Worm (Caenorhabditis elegans) whole organism, midembryonic: Measurements from ENCODE around the gene T09F5.20.

Source experiments
- T22C8.4 ChIP-seq: fragments of 200-800 bp; sonication (Bioruptor generic); IDR thresholded peaks from 2 replicates; pipeline ENCODE4 v1.3.6; 2022; ENCODE audit warnings: missing genetic modification characterization, missing compliant biosample characterization
- cog-1 ChIP-seq: sonication (generic microtip); optimal IDR thresholded peaks from 2 replicates; lab custom pipeline; 2016; ENCODE audit warnings: missing genetic modification characterization, missing compliant biosample characterization
- flt-1 ChIP-seq: fragments of 200-800 bp; sonication (Bioruptor generic); IDR thresholded peaks from 2 replicates; pipeline ENCODE4 v1.3.6; 2022; ENCODE audit warnings: missing genetic modification characterization, missing compliant biosample characterization
- klf-2 ChIP-seq: fragments of 200-800 bp; sonication (Bioruptor generic); conservative IDR thresholded peaks from 2 replicates; pipeline ENCODE4 v1.3.6; 2022; ENCODE audit warnings: missing genetic modification reagents, missing genetic modification characterization, missing compliant biosample characterization
- med-1 ChIP-seq: sonication (generic microtip); optimal IDR thresholded peaks from 2 replicates; lab custom pipeline; 2017; ENCODE audit warnings: missing genetic modification characterization, mild to moderate bottlenecking, missing compliant biosample characterization, antibody characterized with exemption, missing genetic modification reagents; ENCODE audit not compliant: insufficient read depth
- ref-1 ChIP-seq: fragments of 200-800 bp; sonication (Bioruptor generic); conservative IDR thresholded peaks from 2 replicates; pipeline ENCODE4 v1.3.6; 2022; ENCODE audit warnings: missing genetic modification reagents, missing genetic modification characterization, missing compliant biosample characterization
- tab-1 ChIP-seq: fragments of 200-800 bp; sonication (Bioruptor generic); IDR thresholded peaks from 2 replicates; pipeline ENCODE4 v1.3.6; 2022; ENCODE audit warnings: missing genetic modification characterization, missing compliant biosample characterization
- ztf-23 ChIP-seq: fragments of 200-800 bp; sonication (Bioruptor generic); IDR thresholded peaks from 2 replicates; pipeline ENCODE4 v1.3.6; 2022; ENCODE audit warnings: missing genetic modification reagents, missing genetic modification characterization, missing compliant biosample characterization
- ztf-29 ChIP-seq: fragments of 200-800 bp; sonication (Bioruptor generic); IDR thresholded peaks from 2 replicates; pipeline ENCODE4 v1.3.6; 2022; ENCODE audit warnings: missing genetic modification reagents, missing genetic modification characterization, missing compliant biosample characterization

Gene T09F5.20

DNA sequence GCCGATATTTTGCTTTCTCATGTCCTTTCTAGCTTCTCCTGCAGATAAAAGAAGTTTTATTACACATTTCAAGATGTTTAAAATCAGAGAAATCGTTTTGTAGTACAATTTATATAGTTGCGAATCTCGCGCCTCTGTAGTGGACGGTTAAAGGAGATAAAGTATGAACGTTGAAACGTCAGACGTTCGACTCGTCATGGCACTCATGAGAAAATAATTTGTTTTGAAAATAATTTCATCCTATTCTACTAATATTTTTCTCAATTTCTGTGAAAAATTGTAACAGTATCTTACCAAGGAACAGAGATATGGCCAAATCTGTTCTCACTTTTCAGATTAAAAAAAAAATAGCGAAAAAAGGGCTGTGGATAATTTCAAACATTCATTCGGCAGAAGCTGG is at the start of gene T09F5.20:
T09F5.20 (minus strand) TSS at position 101 of the 400 bp plus-strand sequence.
- TF ChIP-seq ztf-29 (GFP tag; lab: Robert Waterston, UW) (no peak), flt-1 (GFP tag; lab: Robert Waterston, UW) (no peak), cog-1 (tag; lab: Kevin White, UChicago) (no peak), ref-1 (GFP tag; lab: Robert Waterston, UW) (no peak), T22C8.4 (GFP tag; lab: Robert Waterston, UW) (no peak), tab-1 (GFP tag; lab: Robert Waterston, UW) (no peak), ztf-23 (no peak), klf-2 (no peak), med-1 (GFP tag; lab: Kevin White, UChicago) (no peak)

- TF ChIP-seq ref-1 (GFP tag; lab: Robert Waterston, UW) (no peak), tab-1 (GFP tag; lab: Robert Waterston, UW) (no peak), T22C8.4 (GFP tag; lab: Robert Waterston, UW) (no peak), ztf-29 (GFP tag; lab: Robert Waterston, UW) (no peak), ztf-23 (no peak), flt-1 (GFP tag; lab: Robert Waterston, UW) (no peak), med-1 (GFP tag; lab: Kevin White, UChicago) (no peak), klf-2 (no peak), cog-1 (tag; lab: Kevin White, UChicago) (no peak)
These were observed 46.2 kb upstream of the T09F5.20 start, which contains the start of gene Y75B12B.13 for ce11 chrV:15193909-15194308. TSS of gene Y75B12B.13 (minus strand) at chrV:15194009.

ce11 chrV:15192377-15192776 is 44.7 kb upstream of the T09F5.20 start, which contains the start of gene plc-2:
TSS of gene plc-2 (plus strand) at chrV:15192572.
- TF ChIP-seq klf-2 (no peak), ref-1 (GFP tag; lab: Robert Waterston, UW) (no peak), T22C8.4 (GFP tag; lab: Robert Waterston, UW) (no peak), tab-1 (GFP tag; lab: Robert Waterston, UW) (no peak), med-1 (GFP tag; lab: Kevin White, UChicago) (no peak), ztf-29 (GFP tag; lab: Robert Waterston, UW) (no peak), cog-1 (tag; lab: Kevin White, UChicago) (no peak)

- no peak for TF ChIP-seq tab-1 (GFP tag; lab: Robert Waterston, UW)
- no peak for TF ChIP-seq klf-2
- no peak for TF ChIP-seq ztf-23
- no peak for TF ChIP-seq T22C8.4 (GFP tag; lab: Robert Waterston, UW)
- TF ChIP-seq ref-1 (GFP tag; lab: Robert Waterston, UW) = no peak
- no peak for TF ChIP-seq med-1 (GFP tag; lab: Kevin White, UChicago)
These were observed 44.3 kb upstream of the T09F5.20 start for ce11 chrV:15191971-15192370.

DNA sequence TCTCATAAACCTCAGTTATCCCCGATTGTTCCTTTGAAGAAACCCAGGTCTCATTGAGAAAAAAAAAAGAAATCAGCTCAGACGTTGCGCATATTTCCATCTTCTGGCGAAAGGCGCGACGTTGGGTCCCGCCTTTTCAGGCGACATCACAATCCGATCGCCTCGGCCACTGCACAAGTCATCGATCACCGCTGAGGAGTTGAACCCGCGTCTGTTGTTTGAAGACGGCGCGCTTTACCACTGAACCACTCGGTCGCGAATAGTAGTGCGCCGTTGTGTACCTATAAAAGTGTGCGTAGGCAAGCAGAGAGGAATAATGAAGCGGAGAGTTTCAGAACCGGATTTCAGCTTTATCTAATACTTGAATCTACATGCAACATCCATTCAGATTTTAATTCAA is 43.2 kb upstream of the T09F5.20 start, which contains the start of gene Y75B12B.11:
Y75B12B.11 (plus strand) TSS at position 394 of the 400 bp plus-strand sequence.
- TF ChIP-seq ztf-29 (GFP tag; lab: Robert Waterston, UW) (peak; percentile 86), med-1 (GFP tag; lab: Kevin White, UChicago) (peak; percentile 51), tab-1 (GFP tag; lab: Robert Waterston, UW) (peak; percentile 95), T22C8.4 (GFP tag; lab: Robert Waterston, UW) (peak; percentile 89), klf-2 (peak; percentile 80), cog-1 (tag; lab: Kevin White, UChicago) (peak; percentile 76), flt-1 (GFP tag; lab: Robert Waterston, UW) (peak; percentile 96), ref-1 (GFP tag; lab: Robert Waterston, UW) (peak; percentile 78), ztf-23 (peak; percentile 88)

DNA sequence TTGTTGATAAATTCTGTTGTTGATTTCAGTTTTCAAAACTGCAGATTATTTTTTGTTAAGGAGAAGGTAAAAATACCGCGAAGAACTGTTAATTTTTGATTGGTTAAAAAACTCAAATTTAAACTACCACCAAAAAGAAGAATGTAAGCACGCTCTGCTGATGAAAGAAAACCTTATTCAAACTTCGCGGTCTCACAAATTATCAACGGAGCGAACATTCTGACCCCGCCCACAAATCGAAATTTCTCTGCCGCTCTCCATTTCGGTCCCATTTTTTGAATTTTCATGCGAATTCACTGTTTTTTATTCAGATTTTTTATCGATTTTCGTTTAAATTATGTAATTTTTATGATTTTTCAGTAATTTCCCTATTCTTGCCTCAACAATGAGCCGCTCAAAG is 41.9 kb upstream of the T09F5.20 start, which contains the start of gene cyn-3:
cyn-3 (plus strand) TSS at position 361 of the 400 bp plus-strand sequence.
- no peak for TF ChIP-seq T22C8.4 (GFP tag; lab: Robert Waterston, UW)
- TF ChIP-seq ztf-29 (GFP tag; lab: Robert Waterston, UW) = no peak
- no peak for TF ChIP-seq ztf-23
- TF ChIP-seq med-1 (GFP tag; lab: Kevin White, UChicago) = no peak
- TF ChIP-seq klf-2 = no peak
- no peak for TF ChIP-seq ref-1 (GFP tag; lab: Robert Waterston, UW)
- TF ChIP-seq flt-1 (GFP tag; lab: Robert Waterston, UW) = no peak
- no peak for TF ChIP-seq cog-1 (tag; lab: Kevin White, UChicago)
- no peak for TF ChIP-seq tab-1 (GFP tag; lab: Robert Waterston, UW)

DNA sequence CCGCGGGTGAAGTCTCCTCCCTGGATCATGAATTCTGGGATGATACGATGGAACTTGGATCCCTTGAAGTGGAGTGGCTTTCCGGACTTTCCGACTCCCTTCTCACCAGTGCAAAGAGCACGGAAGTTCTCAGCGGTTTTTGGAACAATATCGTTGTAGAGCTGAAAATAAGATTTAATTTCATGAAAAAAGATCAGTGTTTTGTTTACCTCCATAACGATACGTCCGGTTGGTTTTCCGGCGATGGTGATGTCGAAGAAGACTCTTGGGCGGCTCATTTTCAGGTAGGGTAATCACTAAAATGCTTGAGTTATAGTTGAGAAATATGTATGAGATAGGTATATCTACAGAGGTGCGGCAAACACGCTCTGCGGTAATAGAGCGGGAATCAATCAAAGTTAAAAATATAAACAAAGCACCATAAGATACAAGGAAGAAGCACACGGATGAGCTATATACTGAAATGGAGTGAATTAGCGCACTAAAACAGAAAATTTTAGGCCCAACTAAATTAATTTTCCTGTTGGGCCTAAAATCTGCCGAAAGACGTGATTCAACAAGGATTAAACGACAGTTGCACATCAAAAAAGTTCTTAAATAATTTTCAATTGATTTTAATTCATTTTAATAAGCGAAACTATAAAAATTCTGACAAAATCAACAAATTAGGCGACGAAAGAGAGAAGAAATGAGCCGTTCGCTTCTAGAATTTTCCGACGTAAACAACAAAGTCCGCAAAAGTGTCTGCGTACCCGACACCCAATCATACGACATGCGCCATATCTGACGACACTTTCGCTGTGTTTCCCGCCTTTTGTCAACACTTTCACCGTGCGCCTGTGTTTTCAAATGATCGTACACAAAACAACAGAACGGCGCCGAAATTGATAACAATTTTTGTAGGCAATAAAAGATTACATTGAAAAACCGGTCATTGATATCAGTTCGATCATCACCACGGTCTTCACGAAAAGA is 39.7 kb upstream of the T09F5.20 start, which contains the start of the genes cyn-7 and bath-36:
cyn-7 (minus strand) TSS at position 296 of the 975 bp plus-strand sequence.
bath-36 (plus strand) TSS at position 806 of the 975 bp plus-strand sequence.
- TF ChIP-seq med-1 (GFP tag; lab: Kevin White, UChicago) (no peak), klf-2 (no peak), flt-1 (GFP tag; lab: Robert Waterston, UW) (peak; percentile 24; the same call in 1 of the 2 replicates), T22C8.4 (GFP tag; lab: Robert Waterston, UW) (no peak)

DNA sequence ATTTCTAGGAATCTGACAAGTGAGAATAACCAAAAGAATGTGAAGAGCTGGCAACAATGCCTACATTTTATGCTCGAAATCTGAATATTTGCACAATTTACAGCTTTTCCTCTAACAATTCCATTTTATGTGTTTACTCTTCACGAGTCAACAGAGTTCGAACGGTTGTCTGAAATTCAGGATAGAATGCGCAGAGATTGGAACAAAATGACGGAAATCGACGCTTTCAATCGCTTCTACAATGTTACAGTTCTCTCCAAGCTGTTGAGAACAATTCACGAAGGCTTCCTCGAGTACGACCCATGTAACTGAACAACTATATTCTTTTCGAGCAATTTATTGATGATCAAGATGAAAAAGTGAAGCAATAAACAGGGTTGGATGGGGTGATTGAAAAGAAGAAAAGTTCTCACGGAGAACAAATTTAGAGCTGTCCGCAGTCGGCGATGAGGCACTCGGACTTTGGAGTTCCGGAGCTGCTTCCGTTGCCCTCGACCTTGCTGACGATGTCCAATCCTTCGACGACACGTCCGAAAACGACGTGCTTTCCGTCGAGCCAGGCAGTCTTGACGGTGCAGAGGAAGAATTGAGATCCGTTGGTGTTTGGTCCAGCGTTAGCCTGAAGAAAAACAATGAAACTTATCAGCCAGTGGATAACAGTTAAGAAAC is 38.7 kb upstream of the T09F5.20 start, which contains the start of gene Y75B12B.3:
Y75B12B.3 (minus strand) TSS at position 21 of the 669 bp plus-strand sequence.
- TF ChIP-seq ref-1 (GFP tag; lab: Robert Waterston, UW) (no peak), tab-1 (GFP tag; lab: Robert Waterston, UW) (no peak), med-1 (GFP tag; lab: Kevin White, UChicago) (no peak), cog-1 (tag; lab: Kevin White, UChicago) (no peak), ztf-23 (no peak), T22C8.4 (GFP tag; lab: Robert Waterston, UW) (no peak), ztf-29 (GFP tag; lab: Robert Waterston, UW) (no peak), flt-1 (GFP tag; lab: Robert Waterston, UW) (no peak), klf-2 (no peak)
